Fruit fly (Drosophila melanogaster): Measurements from ENCODE around the gene CG14367.

dm6 chr3R:13711735-13712134 lies 17.9 kb downstream of the CG14367 start, which contains the start of the genes primo-1 and primo-2:
- TF ChIP-seq foxo (GFP tag; optimal IDR thresholded peaks at IDR 0.05) (no peak), Abd-B (GFP tag; optimal IDR thresholded peaks at IDR 0.05) (no peak), CrebA (GFP tag; optimal IDR thresholded peaks at IDR 0.05; ENCODE audit: borderline replicate concordance) (no peak), usp (GFP tag; optimal IDR thresholded peaks at IDR 0.05) (no peak), Rel (GFP tag; optimal IDR thresholded peaks at IDR 0.05) (no peak), Rel (tag; optimal IDR thresholded peaks at IDR 0.05) (no peak), dmrt93B (GFP tag; optimal IDR thresholded peaks at IDR 0.05) (no peak), Dif (GFP tag; optimal IDR thresholded peaks at IDR 0.05; ENCODE audit: partially characterized antibody) (no peak), Hr78 (GFP tag; optimal IDR thresholded peaks at IDR 0.05) (no peak), pan (optimal IDR thresholded peaks at IDR 0.05) (no peak), br (GFP tag; optimal IDR thresholded peaks at IDR 0.05) (no peak), psq (GFP tag; optimal IDR thresholded peaks at IDR 0.05) (no peak)
